Fruit fly (Drosophila melanogaster) whole organism, larva: ENCODE measurements around the gene CG4267.

ENCODE experiments used
- noc ChIP-seq: fragments of 200-800 bp; sonication (Bioruptor generic); optimal IDR thresholded peaks from 3 replicates; lab custom pipeline; 2019; ENCODE audit warnings: missing biosample characterization, mild to moderate bottlenecking, missing genetic modification characterization, moderate library complexity

CG4267 gene

DNA sequence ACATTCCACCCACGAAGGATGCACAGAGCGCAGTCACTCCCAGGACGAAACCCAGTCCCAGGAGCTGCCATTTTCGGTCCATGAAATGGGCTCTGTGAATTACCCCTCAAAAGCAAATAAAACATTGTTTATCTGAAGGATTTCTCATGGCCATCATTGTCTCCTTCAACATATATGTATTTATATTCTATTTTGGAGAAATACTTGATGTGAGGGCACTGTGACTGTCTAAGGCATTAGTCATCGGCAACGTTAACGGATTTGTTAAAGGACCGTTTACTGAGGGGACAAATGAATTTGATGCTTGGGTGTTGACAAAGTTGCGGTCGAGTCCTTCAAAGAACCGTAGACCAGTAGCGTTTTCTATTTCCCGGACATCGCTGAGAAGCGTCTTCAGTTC lies 2.9 kb upstream of the CG4267 start, which contains the start of gene Tengl2:
TSS of gene Tengl2 (minus strand) at position 101 of the 400 bp plus-strand sequence.
- TF ChIP-seq noc (tag; lab: Kevin White, UChicago): no peak

DNA sequence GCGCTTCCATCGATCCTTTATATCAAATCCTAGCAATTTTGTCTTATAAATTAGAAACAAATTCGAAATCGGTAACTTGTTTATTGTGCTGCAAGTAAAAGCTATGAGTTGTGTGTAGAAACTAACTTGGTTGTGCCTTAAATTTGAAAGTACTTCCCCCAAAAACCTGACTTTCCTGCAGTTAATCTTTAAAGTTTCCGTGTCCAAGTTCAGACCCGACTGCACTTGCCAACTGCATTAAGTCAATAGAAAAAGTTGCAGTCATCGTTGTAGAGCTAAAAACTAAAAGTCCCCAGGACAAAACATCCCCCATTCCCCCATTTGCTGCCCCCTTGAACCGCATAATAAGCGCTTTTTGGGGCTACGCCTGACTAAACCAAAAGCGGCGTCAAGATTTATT lies 1.7 kb upstream of the CG4267 start, which contains the start of gene Tengl1:
TSS of gene Tengl1 (minus strand) at position 101 of the 400 bp plus-strand sequence.
- TF ChIP-seq noc (tag; lab: Kevin White, UChicago): no peak

DNA sequence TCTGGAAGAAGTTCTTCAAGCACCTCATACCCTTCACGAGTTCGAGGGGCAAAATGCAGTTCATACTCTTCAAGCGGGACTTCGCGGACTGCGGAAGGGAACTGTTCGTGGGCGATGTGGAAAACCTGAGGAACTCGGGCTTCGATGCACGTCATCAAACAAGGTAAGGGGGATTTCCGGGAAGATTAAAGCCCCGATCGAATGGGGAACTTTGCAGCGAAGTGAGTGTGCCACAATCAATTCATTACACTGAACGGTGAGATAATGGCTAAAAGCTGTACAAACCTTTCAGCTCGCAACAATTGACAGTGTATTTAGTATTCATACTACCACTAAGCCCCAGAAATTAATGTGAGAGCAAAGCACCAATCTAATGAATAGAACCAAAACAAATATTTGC lies 605 bp downstream of the CG4267 start:
- no peak for TF ChIP-seq noc (tag; lab: Kevin White, UChicago)

DNA sequence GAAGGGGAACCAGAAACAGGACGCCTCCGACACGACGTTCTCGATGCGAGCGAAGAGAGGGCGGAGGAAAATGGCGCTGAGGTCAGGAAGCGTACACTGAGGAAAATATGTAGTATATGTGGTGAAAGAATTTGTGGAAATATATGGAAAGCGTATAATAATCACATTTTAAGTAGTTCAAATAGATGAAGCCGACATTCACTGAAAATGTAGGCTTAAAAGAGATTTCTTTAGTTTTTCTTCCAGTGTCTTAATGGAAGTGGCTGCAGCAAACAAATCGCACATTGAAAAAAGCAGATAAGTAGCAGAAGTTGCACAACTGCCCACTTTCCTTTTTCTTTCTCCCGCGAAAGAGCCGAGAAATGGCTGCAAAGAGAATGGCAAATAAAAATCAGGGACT lies 7.4 kb downstream of the CG4267 start:
- no peak for TF ChIP-seq noc (tag; lab: Kevin White, UChicago)

DNA sequence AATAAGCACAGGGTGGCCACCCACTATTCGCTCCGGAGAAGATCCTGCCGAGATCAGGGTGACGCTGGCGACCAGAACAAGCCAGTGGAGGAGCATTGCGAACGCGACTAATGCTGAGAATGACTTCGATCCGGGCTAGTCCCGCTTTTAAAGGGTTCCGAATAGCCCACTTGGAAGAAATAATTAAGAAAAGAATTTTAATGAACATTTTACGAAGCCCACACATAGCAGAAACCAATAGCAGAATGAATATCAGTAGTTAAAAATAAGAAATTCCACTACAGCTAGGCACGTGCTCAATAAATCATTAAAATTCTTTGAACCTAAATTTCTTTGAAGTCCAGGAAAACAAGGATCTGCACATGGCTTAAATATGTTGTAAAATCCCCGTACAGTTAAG lies 9.0 kb downstream of the CG4267 start, which contains the start of gene Ser12:
TSS of gene Ser12 (minus strand) at position 101 of the 400 bp plus-strand sequence.
- TF ChIP-seq noc (tag; lab: Kevin White, UChicago): no peak

DNA sequence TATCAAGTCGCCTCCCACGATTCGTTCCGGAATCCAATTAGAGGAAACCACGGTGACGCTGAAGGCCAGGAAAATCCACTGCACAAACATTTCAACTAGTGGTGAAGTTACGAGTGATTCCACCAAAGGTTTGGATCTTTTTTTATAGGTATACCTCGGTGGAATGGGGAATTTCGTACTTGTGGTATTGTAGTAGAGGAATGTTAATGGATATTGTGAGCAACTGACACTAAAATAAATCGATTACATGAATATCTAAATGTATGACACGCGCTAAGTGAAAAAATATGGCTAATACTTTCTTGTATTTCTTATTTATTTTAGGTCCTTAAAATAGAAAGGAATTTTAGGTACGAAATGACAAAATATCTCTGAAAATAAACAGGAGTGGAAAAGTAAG lies 10.1 kb downstream of the CG4267 start, which contains the start of gene CG17239:
TSS of gene CG17239 (minus strand) at position 101 of the 400 bp plus-strand sequence.
- no peak for TF ChIP-seq noc (tag; lab: Kevin White, UChicago)

DNA sequence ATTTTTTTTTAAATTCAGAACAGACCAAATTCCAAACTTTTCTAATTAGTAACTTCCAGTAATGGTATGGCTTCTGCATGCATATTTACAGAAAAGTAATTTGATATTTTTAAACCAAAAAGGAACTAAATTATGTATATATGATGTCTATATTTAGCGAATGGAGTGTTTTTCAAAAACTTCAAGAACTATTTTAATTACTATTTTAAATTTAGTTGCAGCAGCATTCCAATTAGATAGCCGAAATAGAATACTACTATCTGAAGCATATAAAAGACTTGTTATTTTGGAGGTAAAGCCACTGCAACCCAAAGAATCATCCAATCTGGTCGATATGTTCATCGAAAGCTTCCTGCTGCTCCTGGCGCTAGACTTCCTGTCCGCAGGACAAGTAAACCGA lies 10.6 kb downstream of the CG4267 start, which contains the start of gene CG17234:
TSS of gene CG17234 (plus strand) at position 301 of the 400 bp plus-strand sequence.
- TF ChIP-seq noc (tag; lab: Kevin White, UChicago): no peak

DNA sequence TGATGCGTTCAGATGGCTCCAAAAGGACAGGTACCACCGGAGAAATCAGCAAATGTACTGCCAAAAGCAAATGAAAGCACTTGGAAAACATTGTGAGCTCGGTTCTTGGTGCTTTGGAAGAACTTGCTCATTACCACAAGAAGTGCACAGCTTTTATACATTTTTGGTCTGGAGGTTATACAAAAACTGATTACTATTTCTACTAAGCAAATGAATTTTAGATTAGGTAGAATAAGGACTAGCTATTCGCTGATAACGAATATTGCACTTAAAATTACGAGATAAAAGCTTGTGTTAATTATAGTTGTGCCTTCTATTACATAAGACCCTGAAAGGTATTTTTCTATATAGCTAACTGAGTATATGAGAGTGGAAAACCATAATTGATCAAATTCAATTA lies 12.8 kb downstream of the CG4267 start, which contains the start of gene Send1:
TSS of gene Send1 (minus strand) at position 101 of the 400 bp plus-strand sequence.
- no peak for TF ChIP-seq noc (tag; lab: Kevin White, UChicago)

DNA sequence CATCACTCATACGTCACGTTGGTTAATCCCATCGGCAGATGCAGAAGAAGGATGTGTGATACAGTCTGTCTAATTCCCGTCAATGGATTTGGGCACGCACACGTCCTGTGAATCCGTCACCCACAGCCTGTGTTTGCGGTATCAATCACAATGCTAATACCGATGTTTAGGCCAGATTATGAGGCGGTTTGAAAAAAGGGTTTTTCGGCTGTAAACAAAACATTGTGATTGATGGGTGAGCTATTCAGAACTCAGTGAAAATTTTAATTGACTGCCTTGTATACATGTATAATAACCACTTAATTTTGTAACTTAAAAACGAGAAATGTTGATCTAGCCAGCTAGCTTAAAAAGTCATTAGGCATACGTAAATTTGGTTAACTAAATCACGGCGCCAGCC lies 21.0 kb downstream of the CG4267 start, which contains the start of gene CG4270:
TSS of gene CG4270 (plus strand) at position 301 of the 400 bp plus-strand sequence.
- no peak for TF ChIP-seq noc (tag; lab: Kevin White, UChicago)

DNA sequence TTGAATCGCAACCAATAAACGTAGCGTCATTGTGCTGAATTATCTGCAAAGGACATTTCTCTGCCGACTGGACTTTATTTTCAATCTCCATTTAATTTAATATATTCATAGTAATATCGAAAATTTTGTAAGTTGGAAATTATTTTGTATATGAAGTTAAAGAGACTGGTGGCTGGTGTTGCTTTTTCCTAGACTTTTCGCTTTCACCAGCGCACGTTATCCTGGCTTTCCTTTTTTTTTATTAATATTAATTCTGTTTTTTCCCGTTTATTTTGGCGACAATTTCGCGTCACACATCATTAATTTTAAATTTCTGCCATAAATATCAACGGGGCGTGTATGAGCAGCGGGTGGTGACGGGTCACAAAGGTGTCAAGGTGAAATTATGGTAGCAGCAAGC lies 23.0 kb downstream of the CG4267 start, which contains the start of gene CG34049:
TSS of gene CG34049 (minus strand) at position 101 of the 400 bp plus-strand sequence.
- no peak for TF ChIP-seq noc (tag; lab: Kevin White, UChicago)

DNA sequence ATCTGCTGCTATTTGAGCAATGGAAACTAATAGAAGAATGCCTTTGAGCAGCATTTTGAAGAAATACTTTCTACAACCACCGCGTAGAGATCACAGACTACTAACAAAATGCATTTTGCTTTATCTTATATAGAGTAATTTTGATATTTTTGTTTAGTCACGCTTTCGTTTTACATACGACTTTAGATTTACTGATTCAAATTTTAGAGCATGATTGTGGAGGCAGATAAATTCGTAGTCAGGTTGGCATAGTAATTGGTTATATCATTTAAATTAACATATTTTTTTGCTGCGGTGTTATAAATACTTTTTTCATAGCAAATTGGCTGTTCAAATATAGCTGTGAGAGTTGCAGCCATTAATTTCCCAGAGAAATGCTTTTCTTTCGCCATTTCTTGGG lies 26.9 kb downstream of the CG4267 start, which contains the start of gene CG17242:
TSS of gene CG17242 (minus strand) at position 101 of the 400 bp plus-strand sequence.
- TF ChIP-seq noc (tag; lab: Kevin White, UChicago): no peak

DNA sequence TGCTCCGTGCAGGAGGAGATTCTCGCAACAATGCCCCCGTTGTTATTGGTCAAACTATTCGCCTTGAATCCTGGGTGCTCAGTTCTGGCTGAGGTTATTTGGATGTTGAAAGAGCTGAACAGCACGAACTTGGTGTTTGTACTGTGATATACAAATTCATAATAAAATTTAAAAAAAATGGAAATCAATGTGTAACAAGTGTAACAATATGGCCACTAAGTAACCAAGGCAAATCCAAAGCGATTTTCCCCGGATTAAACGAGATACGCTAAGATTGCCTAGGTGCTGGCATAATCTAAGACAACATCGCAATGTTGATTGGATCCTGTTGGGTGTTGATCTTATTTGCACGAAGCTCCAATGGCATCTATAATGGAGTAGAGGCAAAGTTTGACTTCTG lies 42.7 kb downstream of the CG4267 start, which contains the start of gene CG4271:
TSS of gene CG4271 (plus strand) at position 301 of the 400 bp plus-strand sequence.
- no peak for TF ChIP-seq noc (tag; lab: Kevin White, UChicago)

DNA sequence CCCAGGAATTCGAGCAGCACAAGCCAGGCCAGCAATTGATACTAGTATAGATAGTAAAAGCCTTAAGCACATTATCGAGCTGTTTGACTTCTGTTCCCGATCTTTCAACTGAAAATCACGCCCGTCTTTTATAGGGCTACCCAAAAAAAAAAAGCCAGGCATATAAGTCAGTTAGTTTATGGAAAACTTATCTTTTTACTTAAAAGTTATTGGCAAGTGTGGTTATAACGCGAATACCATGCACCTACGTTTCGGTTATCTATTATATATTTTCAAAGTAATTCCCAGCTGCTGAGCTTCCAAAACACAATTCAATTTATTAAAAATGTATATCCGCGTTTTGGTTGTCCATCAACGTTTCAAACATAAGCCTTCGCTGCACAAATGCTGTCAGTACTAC lies 44.6 kb downstream of the CG4267 start, which contains the start of gene CG31681:
TSS of gene CG31681 (minus strand) at position 101 of the 400 bp plus-strand sequence.
- TF ChIP-seq noc (tag; lab: Kevin White, UChicago): no peak

DNA sequence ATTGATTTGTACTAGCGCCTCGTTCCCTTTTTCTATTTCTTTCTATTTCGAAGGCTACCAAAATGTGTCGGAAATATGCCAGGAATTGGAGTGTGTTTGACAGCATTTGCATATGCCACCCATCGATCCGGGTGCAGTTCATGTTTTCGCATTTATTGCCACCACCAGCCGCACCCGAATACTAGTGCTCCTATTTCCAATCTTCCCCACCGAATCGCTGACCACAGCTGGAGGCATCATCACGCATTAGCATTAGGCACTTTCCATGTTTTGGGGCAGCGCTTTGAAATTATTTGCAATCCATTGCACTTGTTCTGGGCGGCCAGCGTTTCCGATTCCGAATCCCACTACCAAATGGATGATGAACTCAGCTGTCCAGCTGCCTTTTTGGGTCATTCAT lies 45.6 kb downstream of the CG4267 start, which contains the start of gene CG42658:
TSS of gene CG42658 (minus strand) at position 101 of the 400 bp plus-strand sequence.
- TF ChIP-seq noc (tag; lab: Kevin White, UChicago): no peak

DNA sequence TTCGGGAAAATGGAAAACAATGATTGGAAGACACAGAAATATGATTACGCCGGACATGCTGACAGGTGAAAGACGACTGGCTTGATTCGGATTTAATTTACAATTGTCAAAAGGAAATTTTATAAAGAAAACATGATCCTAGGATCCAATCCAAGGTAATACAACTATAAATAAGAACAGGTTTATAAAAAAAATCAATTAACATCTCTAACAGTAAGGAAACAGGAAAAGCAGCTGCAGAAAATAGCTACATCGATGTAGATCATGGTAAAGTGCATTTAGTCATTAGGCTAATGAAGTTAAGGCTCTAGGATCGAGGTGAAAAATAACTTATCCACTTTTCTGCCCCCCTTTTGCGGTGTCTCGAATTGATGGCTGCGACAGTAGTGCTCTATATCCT lies 47.1 kb downstream of the CG4267 start, which contains the start of gene CG17237:
TSS of gene CG17237 (minus strand) at position 101 of the 400 bp plus-strand sequence.
- TF ChIP-seq noc (tag; lab: Kevin White, UChicago): no peak

DNA sequence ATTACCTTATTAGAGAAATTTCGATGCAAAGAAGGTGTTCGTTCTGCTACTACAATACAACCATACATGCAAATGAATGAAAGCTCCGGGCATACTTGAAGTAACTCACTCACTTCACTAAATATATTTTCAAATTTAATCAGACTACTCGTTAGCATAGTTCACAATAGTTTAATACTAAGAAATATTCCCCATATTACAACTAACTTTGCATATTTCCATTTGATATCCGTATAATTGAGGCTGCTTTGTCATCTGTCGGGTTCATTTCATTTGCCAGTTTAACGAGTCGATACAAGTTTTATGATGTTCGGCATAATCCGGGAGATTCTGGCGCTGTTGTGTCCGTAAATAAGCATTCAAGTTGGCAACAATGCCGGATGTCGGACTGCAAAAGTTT lies 48.5 kb downstream of the CG4267 start, which contains the start of gene robl22E:
TSS of gene robl22E (minus strand) at position 101 of the 400 bp plus-strand sequence.
- TF ChIP-seq noc (tag; lab: Kevin White, UChicago): no peak
